Worm (Caenorhabditis elegans): Measurements from ENCODE around the gene fipr-17.

DNA sequence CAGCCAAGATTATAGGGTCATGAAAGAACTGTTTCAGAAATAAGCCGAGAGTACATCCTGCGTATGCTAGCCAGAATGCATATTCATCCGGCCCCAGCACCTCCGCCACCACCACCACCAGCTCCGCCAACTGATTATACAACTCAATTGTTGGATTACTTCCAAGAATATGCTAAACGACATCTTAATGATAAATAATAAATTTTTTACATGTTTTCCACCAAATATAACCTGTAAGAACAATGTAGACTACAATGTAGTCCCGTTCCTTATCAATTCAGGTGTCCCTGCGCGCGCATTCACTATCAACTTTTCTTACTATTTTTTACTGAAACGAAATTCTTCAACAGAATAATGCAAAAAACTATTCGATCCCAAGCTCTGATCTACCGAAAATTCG is 25.5 kb upstream of the fipr-17 start, which contains the start of gene Y48A6B.9:
- TF ChIP-seq hlh-1 (tag; optimal IDR thresholded peaks at IDR 0.05) (no peak), snpc-4 (tag; optimal IDR thresholded peaks at IDR 0.05) (no peak), lin-13 (tag; optimal IDR thresholded peaks at IDR 0.05) (no peak), ceh-39 (tag; optimal IDR thresholded peaks at IDR 0.05) (no peak), elt-3 (tag; optimal IDR thresholded peaks at IDR 0.05) (no peak)
